Fruit fly (Drosophila melanogaster) whole organism, embryonic: ENCODE results near the gene MEP-1.

Experiments
- Atf3 ChIP-seq: fragments of 200-800 bp; sonication (Bioruptor generic); optimal IDR thresholded peaks from 3 replicates; lab custom pipeline; 2016; ENCODE audit warnings: missing biosample characterization, missing genetic modification characterization
- Awh ChIP-seq: fragments of 200-800 bp; sonication (Bioruptor generic); IDR thresholded peaks from 2 replicates; pipeline ENCODE4, ENCODE4 v1.3.6; 2022; ENCODE audit warnings: missing biosample characterization, missing genetic modification characterization
- BEAF-32 ChIP-seq: fragments of 200-800 bp; sonication (Bioruptor generic); optimal IDR thresholded peaks from 3 replicates; lab custom pipeline; 2017; ENCODE audit warnings: missing biosample characterization, missing genetic modification characterization, mild to moderate bottlenecking, moderate library complexity, missing genetic modification reagents
- CG10543 ChIP-seq: fragments of 200-800 bp; sonication (Bioruptor generic); optimal IDR thresholded peaks from 3 replicates; lab custom pipeline; 2017; ENCODE audit warnings: missing biosample characterization, mild to moderate bottlenecking, missing genetic modification characterization, moderate library complexity
- CG10654 ChIP-seq: fragments of 200-800 bp; sonication (Bioruptor generic); optimal IDR thresholded peaks from 2 replicates; lab custom pipeline; 2016; ENCODE audit warnings: missing biosample characterization, missing genetic modification characterization
- CG10979 ChIP-seq: fragments of 200-800 bp; sonication (Bioruptor generic); optimal IDR thresholded peaks from 2 replicates; lab custom pipeline; 2018; ENCODE audit warnings: missing biosample characterization, mild to moderate bottlenecking, missing genetic modification characterization, moderate library complexity
- CG12071 ChIP-seq: fragments of 200-800 bp; sonication (Bioruptor generic); optimal IDR thresholded peaks from 3 replicates; lab custom pipeline; 2018; ENCODE audit warnings: missing biosample characterization, mild to moderate bottlenecking, missing genetic modification characterization
- CG12659 ChIP-seq: fragments of 200-800 bp; sonication (Bioruptor generic); optimal IDR thresholded peaks from 3 replicates; lab custom pipeline; 2017; ENCODE audit warnings: mild to moderate bottlenecking, missing biosample characterization, missing genetic modification reagents, missing genetic modification characterization
- CG13123 ChIP-seq: fragments of 200-800 bp; sonication (Bioruptor generic); optimal IDR thresholded peaks from 2 replicates; lab custom pipeline; 2016; ENCODE audit warnings: missing biosample characterization, missing genetic modification characterization
- CG13624 ChIP-seq: fragments of 200-800 bp; sonication (Bioruptor generic); optimal IDR thresholded peaks from 2 replicates; lab custom pipeline; 2016; ENCODE audit warnings: missing biosample characterization, missing genetic modification characterization
- CG14441 ChIP-seq: fragments of 200-800 bp; sonication (Bioruptor generic); IDR thresholded peaks from 2 replicates; pipeline ENCODE4 v1.3.6; 2022; ENCODE audit warnings: missing biosample characterization, missing genetic modification characterization
- CG15073 ChIP-seq: fragments of 200-800 bp; sonication (Bioruptor generic); optimal IDR thresholded peaks from 2 replicates; lab custom pipeline; 2016; ENCODE audit warnings: missing biosample characterization, missing genetic modification characterization
- CG17359 ChIP-seq: fragments of 200-800 bp; sonication (Bioruptor generic); optimal IDR thresholded peaks from 3 replicates; lab custom pipeline; 2018; ENCODE audit warnings: missing biosample characterization, mild to moderate bottlenecking, missing genetic modification characterization, moderate library complexity
- CG18011 ChIP-seq: fragments of 200-800 bp; sonication (Bioruptor generic); optimal IDR thresholded peaks from 2 replicates; lab custom pipeline; 2017; ENCODE audit warnings: missing biosample characterization, missing genetic modification characterization, mild to moderate bottlenecking, moderate library complexity, missing genotype
- CG18599 ChIP-seq: fragments of 200-800 bp; sonication (Bioruptor generic); optimal IDR thresholded peaks from 3 replicates; lab custom pipeline; 2017; ENCODE audit warnings: missing biosample characterization, missing genetic modification characterization, mild to moderate bottlenecking, moderate library complexity, missing genetic modification reagents
- CG3065 ChIP-seq: fragments of 200-800 bp; sonication (Bioruptor generic); optimal IDR thresholded peaks from 2 replicates; lab custom pipeline; 2016; ENCODE audit warnings: missing biosample characterization, missing genetic modification characterization
- CG31365 ChIP-seq: fragments of 200-800 bp; sonication (Bioruptor generic); optimal IDR thresholded peaks from 2 replicates; lab custom pipeline; 2018; ENCODE audit warnings: missing biosample characterization, mild to moderate bottlenecking, missing genetic modification characterization
- CG43689 ChIP-seq: fragments of 200-800 bp; sonication (Bioruptor generic); IDR thresholded peaks from 2 replicates; pipeline ENCODE4 v1.3.6; 2022; ENCODE audit warnings: missing biosample characterization, missing genetic modification characterization
- CG5953 ChIP-seq: fragments of 200-800 bp; sonication (Bioruptor generic); IDR thresholded peaks from 2 replicates; pipeline ENCODE4 v1.3.6; 2022; ENCODE audit warnings: missing biosample characterization, missing genetic modification characterization
- CG7357 ChIP-seq: fragments of 200-800 bp; sonication (Bioruptor generic); IDR thresholded peaks from 3 replicates; pipeline ENCODE4 v1.3.6; 2022; ENCODE audit warnings: missing biosample characterization, missing genetic modification characterization
- CG7372 ChIP-seq: fragments of 200-800 bp; sonication (Bioruptor generic); IDR thresholded peaks from 2 replicates; pipeline ENCODE4 v1.3.6; 2022; ENCODE audit warnings: missing biosample characterization, missing genetic modification characterization
- Dip3 ChIP-seq: fragments of 200-800 bp; sonication (Bioruptor generic); optimal IDR thresholded peaks from 3 replicates; lab custom pipeline; 2016; ENCODE audit warnings: missing biosample characterization, missing genetic modification characterization
- Dll ChIP-seq: fragments of 200-800 bp; sonication (Bioruptor generic); IDR thresholded peaks from 4 replicates; pipeline ENCODE4 v1.3.6; 2022; ENCODE audit warnings: missing biosample characterization, missing genetic modification characterization; ENCODE audit not compliant: partially characterized antibody
- ERR ChIP-seq: fragments of 200-800 bp; sonication (Bioruptor generic); optimal IDR thresholded peaks from 2 replicates; lab custom pipeline; 2016; ENCODE audit warnings: missing biosample characterization, missing genetic modification characterization
- Eip74EF ChIP-seq, 2 experiments: fragments of 200-800 bp in 1 of 2; fragments of >200 bp in 1 of 2; sonication (Bioruptor generic) in 1 of 2; optimal IDR thresholded peaks; 2 replicates each; lab custom pipeline; 2017 to 2019; ENCODE audit warnings: missing biosample characterization in 2 of 2, missing genetic modification characterization in 2 of 2, mild to moderate bottlenecking in 1 of 2, moderate library complexity in 1 of 2
- MESR4 ChIP-seq: fragments of 200-800 bp; sonication (Bioruptor generic); optimal IDR thresholded peaks from 2 replicates; lab custom pipeline; 2018; ENCODE audit warnings: missing biosample characterization, mild to moderate bottlenecking, missing genetic modification characterization, moderate library complexity
- Med ChIP-seq: fragments of 200-800 bp; sonication (Bioruptor generic); peaks from one replicate; lab custom pipeline; 2016; ENCODE audit warnings: missing biosample characterization, missing genetic modification characterization, mild to moderate bottlenecking, inconsistent platforms, moderate library complexity
- Mrtf ChIP-seq: fragments of 200-800 bp; sonication (Bioruptor generic); IDR thresholded peaks from 3 replicates; pipeline ENCODE4 v1.3.6; 2022; ENCODE audit warnings: missing biosample characterization, missing genetic modification characterization
- Nf-YA ChIP-seq: fragments of 200-800 bp; sonication (Bioruptor generic); IDR thresholded peaks from 2 replicates; pipeline ENCODE4 v1.3.6; 2022; ENCODE audit warnings: missing biosample characterization, missing genetic modification characterization
- Pdp1 ChIP-seq, 2 experiments: fragments of 200-800 bp; sonication (Bioruptor generic); optimal IDR thresholded peaks; 3 replicates each; lab custom pipeline; 2016; ENCODE audit warnings: missing biosample characterization in 2 of 2, missing genetic modification characterization in 2 of 2, mild to moderate bottlenecking in 1 of 2, moderate library complexity in 1 of 2
- bbx ChIP-seq: fragments of 200-800 bp; sonication (Bioruptor generic); IDR thresholded peaks from 2 replicates; pipeline ENCODE4 v1.3.6; 2022; ENCODE audit warnings: missing biosample characterization, missing genetic modification characterization; ENCODE audit not compliant: partially characterized antibody
- caup ChIP-seq: fragments of 200-800 bp; sonication (Bioruptor generic); optimal IDR thresholded peaks from 3 replicates; lab custom pipeline; 2017; ENCODE audit warnings: missing biosample characterization, mild to moderate bottlenecking, missing genetic modification characterization, moderate library complexity; ENCODE audit not compliant: severe bottlenecking
- cg ChIP-seq: fragments of 200-800 bp; sonication (Bioruptor generic); optimal IDR thresholded peaks from 3 replicates; lab custom pipeline; 2019; ENCODE audit warnings: missing biosample characterization, mild to moderate bottlenecking, missing genetic modification characterization, moderate library complexity
- corto ChIP-seq: fragments of 200-800 bp; sonication (Bioruptor generic); optimal IDR thresholded peaks from 2 replicates; lab custom pipeline; 2016; ENCODE audit warnings: missing biosample characterization, mild to moderate bottlenecking, missing genetic modification characterization, moderate library complexity
- crc ChIP-seq: fragments of 200-800 bp; sonication (Bioruptor generic); optimal IDR thresholded peaks from 2 replicates; lab custom pipeline; 2016; ENCODE audit warnings: missing biosample characterization, missing genetic modification characterization
- dm ChIP-seq: fragments of 200-800 bp; sonication (Bioruptor generic); optimal IDR thresholded peaks from 3 replicates; lab custom pipeline; 2016; ENCODE audit warnings: missing biosample characterization, missing genetic modification characterization
- gcm2 ChIP-seq: fragments of 200-800 bp; sonication (Bioruptor generic); optimal IDR thresholded peaks from 2 replicates; lab custom pipeline; 2016; ENCODE audit warnings: missing biosample characterization, missing genetic modification characterization
- grn ChIP-seq: fragments of 200-800 bp; sonication (Bioruptor generic); optimal IDR thresholded peaks from 3 replicates; lab custom pipeline; 2017; ENCODE audit warnings: missing biosample characterization, missing genetic modification characterization
- gro ChIP-seq: fragments of 200-800 bp; sonication (Bioruptor generic); optimal IDR thresholded peaks from 2 replicates; lab custom pipeline; 2016; ENCODE audit warnings: missing biosample characterization, missing genetic modification characterization
- hth ChIP-seq: fragments of >200 bp; optimal IDR thresholded peaks from 2 replicates; lab custom pipeline; 2017; ENCODE audit warnings: inconsistent platforms
- kni ChIP-seq: fragments of 200-800 bp; sonication (Bioruptor generic); optimal IDR thresholded peaks from 3 replicates; lab custom pipeline; 2017; ENCODE audit warnings: mild to moderate bottlenecking, missing biosample characterization, missing genetic modification reagents, missing genetic modification characterization
- lab ChIP-seq: fragments of 200-800 bp; sonication (Bioruptor generic); optimal IDR thresholded peaks from 3 replicates; lab custom pipeline; 2017; ENCODE audit warnings: missing biosample characterization, missing genetic modification characterization, mild to moderate bottlenecking, moderate library complexity, missing genetic modification reagents
- mld ChIP-seq: fragments of 200-800 bp; sonication (Bioruptor generic); IDR thresholded peaks from 3 replicates; pipeline ENCODE4 v1.3.6; 2022; ENCODE audit warnings: missing biosample characterization, missing genetic modification characterization; ENCODE audit not compliant: partially characterized antibody
- nau ChIP-seq: fragments of 200-800 bp; sonication (Bioruptor generic); optimal IDR thresholded peaks from 3 replicates; lab custom pipeline; 2017; ENCODE audit warnings: missing biosample characterization, mild to moderate bottlenecking, missing genetic modification characterization, missing genetic modification reagents
- sima ChIP-seq: fragments of 200-800 bp; sonication (Bioruptor generic); optimal IDR thresholded peaks from 2 replicates; lab custom pipeline; 2016; ENCODE audit warnings: missing biosample characterization, missing genetic modification characterization
- sug ChIP-seq: fragments of 200-800 bp; optimal IDR thresholded peaks from 2 replicates; lab custom pipeline; 2019; ENCODE audit warnings: missing biosample characterization, mild to moderate bottlenecking, missing genetic modification characterization, moderate library complexity
- tin ChIP-seq: fragments of 200-800 bp; sonication (Bioruptor generic); optimal IDR thresholded peaks from 3 replicates; lab custom pipeline; 2016; ENCODE audit warnings: missing biosample characterization, missing genetic modification characterization
- toy ChIP-seq: fragments of 200-800 bp; sonication (Bioruptor generic); IDR thresholded peaks from 2 replicates; pipeline ENCODE4 v1.3.6; 2022; ENCODE audit warnings: missing biosample characterization, missing genetic modification characterization

Gene MEP-1

dm6 chr3L:2647523-2648378 is 16.2 kb downstream of the MEP-1 start, which contains the start of gene CG1246 (continued):
- no peak for TF ChIP-seq CG13123
- TF ChIP-seq crc: no peak
- TF ChIP-seq Med (GFP tag; lab: Kevin White, UChicago): peak; percentile 34
- TF ChIP-seq grn (GFP tag; lab: Kevin White, UChicago): peak; percentile 66
- no peak for TF ChIP-seq kni (GFP tag; lab: Kevin White, UChicago)
- TF ChIP-seq Pdp1 (GFP tag; optimal IDR thresholded peaks at IDR 0.05; lab: Kevin White, UChicago): peak in 1 of 2 experiments; percentile 96
- no peak for TF ChIP-seq Dip3 (GFP tag; lab: Kevin White, UChicago)
- TF ChIP-seq bbx (GFP tag; lab: Robert Waterston, UW): no peak
- TF ChIP-seq CG15073 (GFP tag; lab: Kevin White, UChicago): no peak
- peak; percentile 18 for TF ChIP-seq CG18011 (GFP tag; lab: Kevin White, UChicago)
- no peak for TF ChIP-seq tin (GFP tag; lab: Kevin White, UChicago)
- TF ChIP-seq hth (lab: Kevin White, UChicago): no peak
- TF ChIP-seq Eip74EF (GFP tag; optimal IDR thresholded peaks at IDR 0.05; lab: Kevin White, UChicago): peak in 1 of 2 experiments; percentile 9
- no peak for TF ChIP-seq gro
- no peak for TF ChIP-seq nau (GFP tag; lab: Kevin White, UChicago)
- no peak for TF ChIP-seq Nf-YA (GFP tag; lab: Robert Waterston, UW)
- peak; percentile 44 for TF ChIP-seq CG18599
- no peak for TF ChIP-seq MESR4 (GFP tag; lab: Kevin White, UChicago)
- no peak for TF ChIP-seq Dll
- TF ChIP-seq Awh (GFP tag; lab: Robert Waterston, UW): no peak
- peak; percentile 50 for TF ChIP-seq CG10543 (GFP tag; lab: Kevin White, UChicago)
- peak; percentile 8 for TF ChIP-seq CG10979 (tag; lab: Kevin White, UChicago)
- TF ChIP-seq dm: no peak
- no peak for TF ChIP-seq gcm2 (GFP tag; lab: Kevin White, UChicago)
- no peak for TF ChIP-seq Mrtf (GFP tag; lab: Robert Waterston, UW)
- TF ChIP-seq CG7372 (GFP tag; lab: Robert Waterston, UW): 0 out of 2 replicates have a peak, but pooled peaks have one; percentile 30
- TF ChIP-seq CG7357: no peak
- TF ChIP-seq BEAF-32 (GFP tag; lab: Kevin White, UChicago): no peak
- peak; percentile 77 for TF ChIP-seq sug
- no peak for TF ChIP-seq CG31365 (tag; lab: Kevin White, UChicago)
- TF ChIP-seq lab (GFP tag; lab: Kevin White, UChicago): peak; percentile 60
- TF ChIP-seq sima (GFP tag; lab: Kevin White, UChicago): no peak
- TF ChIP-seq CG43689: no peak
- no peak for TF ChIP-seq CG10654 (GFP tag; lab: Kevin White, UChicago)
- TF ChIP-seq ERR (GFP tag; lab: Kevin White, UChicago): no peak
- no peak for TF ChIP-seq mld (GFP tag; lab: Robert Waterston, UW)
- TF ChIP-seq CG3065 (GFP tag; lab: Kevin White, UChicago): no peak
- TF ChIP-seq CG12659: no peak
- TF ChIP-seq caup (GFP tag; lab: Kevin White, UChicago): peak; percentile 29
- peak; percentile 39; the same call in 1 of the 2 replicates for TF ChIP-seq CG14441 (GFP tag; lab: Robert Waterston, UW)
- TF ChIP-seq CG13624 (GFP tag; lab: Kevin White, UChicago): no peak
- peak; percentile 6 for TF ChIP-seq CG12071 (GFP tag; lab: Kevin White, UChicago)
- no peak for TF ChIP-seq cg (GFP tag; lab: Kevin White, UChicago)
- TF ChIP-seq toy (GFP tag; lab: Robert Waterston, UW): no peak
- TF ChIP-seq Atf3 (GFP tag; lab: Kevin White, UChicago): no peak
- no peak for TF ChIP-seq CG17359 (tag; lab: Kevin White, UChicago)
- TF ChIP-seq corto (GFP tag; lab: Kevin White, UChicago): no peak
- TF ChIP-seq CG5953 (GFP tag; lab: Robert Waterston, UW): no peak
